Worm (Caenorhabditis elegans): Measurements from ENCODE around the gene scc-1.

ce11 chrII:4747063-4747462 lies 48.5 kb downstream of the scc-1 start:
- TF ChIP-seq scrt-1 (GFP tag; IDR thresholded peaks at IDR 0.05): no peak
- no peak for TF ChIP-seq ets-7 (tag; optimal IDR thresholded peaks at IDR 0.05)
- TF ChIP-seq tra-4 (tag; optimal IDR thresholded peaks at IDR 0.05): no peak
- TF ChIP-seq ceh-36 (tag; optimal IDR thresholded peaks at IDR 0.05): no peak
- no peak for TF ChIP-seq ama-1 (optimal IDR thresholded peaks at IDR 0.05)
- TF ChIP-seq hnd-1 (tag; optimal IDR thresholded peaks at IDR 0.05): no peak

Measured in whole organism, early embryonic.